Fruit fly (Drosophila melanogaster) whole organism: ENCODE measurements around the gene lwr.

Experiments
- CG8478 ChIP-seq: fragments of >200 bp; optimal IDR thresholded peaks from 2 replicates; lab custom pipeline; 2018; ENCODE audit warnings: inconsistent platforms
- pan ChIP-seq: fragments of >200 bp; optimal IDR thresholded peaks from 2 replicates; lab custom pipeline; 2017
- psq ChIP-seq: fragments of >200 bp; optimal IDR thresholded peaks from 2 replicates; lab custom pipeline; 2017
- usp ChIP-seq: fragments of >200 bp; optimal IDR thresholded peaks from 2 replicates; lab custom pipeline; 2017; ENCODE audit warnings: missing biosample characterization, missing genetic modification characterization, mixed read lengths

dm6 chr2L:499939-500338 lies 42.4 kb downstream of the lwr start:
- TF ChIP-seq psq (lab: Kevin White, UChicago): no peak
- no peak for TF ChIP-seq usp
- no peak for TF ChIP-seq pan (lab: Kevin White, UChicago)
- no peak for TF ChIP-seq CG8478 (lab: Kevin White, UChicago)
